ENCODE assay signal across 1 fruit fly cellular context in genomic region chr3L:12501249-12501648, dm6.
A peak's percentile ranks its signal among the peaks of the same experiment; 100 is the strongest.
TF ChIP-seq lines count a peak whose summit lies in the region.

TSS of gene CG10638 (minus strand) at chr3L:12501311.
TSS of gene CG10681 (plus strand) at chr3L:12501513.

TF ChIP-seq in whole organism, embryonic, 481 proteins besides CTCF, POLR2A, EP300 and RAD21 (continued from another document and continues in another):
- TF ChIP-seq bigmax (GFP tag; optimal IDR thresholded peaks at IDR 0.05; lab: Kevin White, UChicago) = no peak
- TF ChIP-seq otp (GFP tag; IDR thresholded peaks at IDR 0.05; lab: Robert Waterston, UW) = no peak
- TF ChIP-seq corto (GFP tag; optimal IDR thresholded peaks at IDR 0.05; lab: Kevin White, UChicago) = no peak
- TF ChIP-seq mld (GFP tag; IDR thresholded peaks at IDR 0.05; lab: Robert Waterston, UW; ENCODE audit: partially characterized antibody) = no peak
- TF ChIP-seq jumu (GFP tag; optimal IDR thresholded peaks at IDR 0.05; lab: Kevin White, UChicago) = no peak
- no peak for TF ChIP-seq CG14050 (GFP tag; IDR thresholded peaks at IDR 0.05; lab: Robert Waterston, UW)
- peak; percentile 28 for TF ChIP-seq NC2β (GFP tag; optimal IDR thresholded peaks at IDR 0.05; lab: Kevin White, UChicago)
- TF ChIP-seq tap (tag; optimal IDR thresholded peaks at IDR 0.05; lab: Kevin White, UChicago) = peak; percentile 28
- no peak for TF ChIP-seq Side (GFP tag; optimal IDR thresholded peaks at IDR 0.05; lab: Kevin White, UChicago)
- no peak for TF ChIP-seq CG15479 (GFP tag; optimal IDR thresholded peaks at IDR 0.05; lab: Kevin White, UChicago)
- no peak for TF ChIP-seq Poxn (GFP tag; IDR thresholded peaks at IDR 0.05; lab: Robert Waterston, UW)
- peak; percentile 61 for TF ChIP-seq CoRest (tag; optimal IDR thresholded peaks at IDR 0.05; lab: Kevin White, UChicago)
- no peak for TF ChIP-seq CG12219 (GFP tag; optimal IDR thresholded peaks at IDR 0.05; lab: Kevin White, UChicago)
- TF ChIP-seq CG3838 (GFP tag; optimal IDR thresholded peaks at IDR 0.05; lab: Kevin White, UChicago) = no peak
- TF ChIP-seq sd (tag; optimal IDR thresholded peaks at IDR 0.05; lab: Kevin White, UChicago) = no peak
- TF ChIP-seq CG3065 (GFP tag; optimal IDR thresholded peaks at IDR 0.05; lab: Kevin White, UChicago) = no peak
- TF ChIP-seq CG7928 (GFP tag; optimal IDR thresholded peaks at IDR 0.05; lab: Kevin White, UChicago) = peak; percentile 28
- TF ChIP-seq CG17385 (GFP tag; optimal IDR thresholded peaks at IDR 0.05; lab: Kevin White, UChicago) = peak; percentile 41
- peak; percentile 97 for TF ChIP-seq sqz (GFP tag; optimal IDR thresholded peaks at IDR 0.05; lab: Kevin White, UChicago)
- peak; percentile 53 for TF ChIP-seq CG32772 (GFP tag; IDR thresholded peaks at IDR 0.05; lab: Robert Waterston, UW)
- TF ChIP-seq ase (GFP tag; IDR thresholded peaks at IDR 0.05; lab: Robert Waterston, UW) = no peak
- peak; percentile 8 for TF ChIP-seq dmrt11E (tag; optimal IDR thresholded peaks at IDR 0.05; lab: Kevin White, UChicago)
- peak; percentile 37; the same call in 1 of the 2 replicates for TF ChIP-seq sob (GFP tag; IDR thresholded peaks at IDR 0.05; lab: Robert Waterston, UW)
- no peak for TF ChIP-seq eyg (GFP tag; optimal IDR thresholded peaks at IDR 0.05; lab: Kevin White, UChicago)
- TF ChIP-seq CG9609 (GFP tag; optimal IDR thresholded peaks at IDR 0.05; lab: Kevin White, UChicago) = no peak
- TF ChIP-seq CG8089 (GFP tag; optimal IDR thresholded peaks at IDR 0.05; lab: Kevin White, UChicago) = no peak
- TF ChIP-seq maf-S (GFP tag; optimal IDR thresholded peaks at IDR 0.05; lab: Kevin White, UChicago) = no peak
- no peak for TF ChIP-seq CG2129 (GFP tag; IDR thresholded peaks at IDR 0.05; lab: Robert Waterston, UW; ENCODE audit: partially characterized antibody)
- TF ChIP-seq sisA (GFP tag; IDR thresholded peaks at IDR 0.05; lab: Robert Waterston, UW) = no peak
- peak; percentile 24; the same call in 1 of the 2 replicates for TF ChIP-seq slbo (GFP tag; IDR thresholded peaks at IDR 0.05; lab: Robert Waterston, UW)
- TF ChIP-seq CG16813 (GFP tag; IDR thresholded peaks at IDR 0.05; lab: Robert Waterston, UW; ENCODE audit: partially characterized antibody) = no peak
- TF ChIP-seq Oli (tag; optimal IDR thresholded peaks at IDR 0.05; lab: Kevin White, UChicago) = no peak
- no peak for TF ChIP-seq Dip3 (GFP tag; optimal IDR thresholded peaks at IDR 0.05; lab: Kevin White, UChicago)
- no peak for TF ChIP-seq nerfin-2 (GFP tag; IDR thresholded peaks at IDR 0.05; lab: Robert Waterston, UW; ENCODE audit: partially characterized antibody)
- no peak for TF ChIP-seq crc (GFP tag; optimal IDR thresholded peaks at IDR 0.05; lab: Kevin White, UChicago)
- no peak for TF ChIP-seq ranshi (GFP tag; IDR thresholded peaks at IDR 0.05; lab: Robert Waterston, UW)
- TF ChIP-seq CG10979 (tag; optimal IDR thresholded peaks at IDR 0.05; lab: Kevin White, UChicago) = peak; percentile 12
- TF ChIP-seq dan (GFP tag; IDR thresholded peaks at IDR 0.05; lab: Robert Waterston, UW) = no peak
- TF ChIP-seq CG17802 (tag; optimal IDR thresholded peaks at IDR 0.05; lab: Kevin White, UChicago) = no peak
- TF ChIP-seq CrebB (tag; optimal IDR thresholded peaks at IDR 0.05; lab: Kevin White, UChicago) = peak; percentile 1
- no peak for TF ChIP-seq CG13123 (GFP tag; optimal IDR thresholded peaks at IDR 0.05; lab: Kevin White, UChicago)
- TF ChIP-seq pfk (GFP tag; optimal IDR thresholded peaks at IDR 0.05; lab: Kevin White, UChicago) = no peak
- TF ChIP-seq lilli (GFP tag; optimal IDR thresholded peaks at IDR 0.05; lab: Kevin White, UChicago) = peak; percentile 61
- no peak for TF ChIP-seq MESR4 (GFP tag; optimal IDR thresholded peaks at IDR 0.05; lab: Kevin White, UChicago)
- TF ChIP-seq CG33213 (GFP tag; optimal IDR thresholded peaks at IDR 0.05; lab: Kevin White, UChicago) = no peak
- no peak for TF ChIP-seq cato (GFP tag; optimal IDR thresholded peaks at IDR 0.05; lab: Kevin White, UChicago; ENCODE audit: borderline replicate concordance)
- TF ChIP-seq cwo (GFP tag; optimal IDR thresholded peaks at IDR 0.05; lab: Kevin White, UChicago) = no peak
- TF ChIP-seq fru (optimal IDR thresholded peaks at IDR 0.05; lab: Kevin White, UChicago) = no peak
- peak; percentile 18 for TF ChIP-seq CG13894 (tag; optimal IDR thresholded peaks at IDR 0.05; lab: Kevin White, UChicago)
- TF ChIP-seq CG18262 (tag; optimal IDR thresholded peaks at IDR 0.05; lab: Kevin White, UChicago) = peak; percentile 49
- peak; percentile 0 for TF ChIP-seq Hmx (GFP tag; optimal IDR thresholded peaks at IDR 0.05; lab: Kevin White, UChicago)
- no peak for TF ChIP-seq ci (GFP tag; IDR thresholded peaks at IDR 0.05; lab: Robert Waterston, UW)
- peak; percentile 39 for TF ChIP-seq CG15269 (tag; optimal IDR thresholded peaks at IDR 0.05; lab: Kevin White, UChicago)
- no peak for TF ChIP-seq knrl (GFP tag; IDR thresholded peaks at IDR 0.05; lab: Robert Waterston, UW; ENCODE audit: partially characterized antibody)
- TF ChIP-seq YL-1 (GFP tag; optimal IDR thresholded peaks at IDR 0.05; lab: Kevin White, UChicago) = peak; percentile 81
- TF ChIP-seq CG8924 (tag; optimal IDR thresholded peaks at IDR 0.05; lab: Kevin White, UChicago) = peak; percentile 49
- TF ChIP-seq Blimp-1 (GFP tag; optimal IDR thresholded peaks at IDR 0.05; lab: Kevin White, UChicago) = peak; percentile 41
- no peak for TF ChIP-seq odd (GFP tag; optimal IDR thresholded peaks at IDR 0.05; lab: Kevin White, UChicago)
- TF ChIP-seq mam (GFP tag; optimal IDR thresholded peaks at IDR 0.05; lab: Kevin White, UChicago) = no peak
- TF ChIP-seq CG4282 (GFP tag; optimal IDR thresholded peaks at IDR 0.05; lab: Kevin White, UChicago) = no peak
- TF ChIP-seq Abd-B (GFP tag; optimal IDR thresholded peaks at IDR 0.05; lab: Kevin White, UChicago) = no peak
- TF ChIP-seq Meics (GFP tag; optimal IDR thresholded peaks at IDR 0.05; lab: Kevin White, UChicago) = no peak
- TF ChIP-seq CG4404 (GFP tag; IDR thresholded peaks at IDR 0.05; lab: Robert Waterston, UW) = no peak
- TF ChIP-seq CG13624 (GFP tag; optimal IDR thresholded peaks at IDR 0.05; lab: Kevin White, UChicago) = peak; percentile 16
- no peak for TF ChIP-seq CG6683 (GFP tag; optimal IDR thresholded peaks at IDR 0.05; lab: Kevin White, UChicago)
- TF ChIP-seq ham (GFP tag; IDR thresholded peaks at IDR 0.05; lab: Robert Waterston, UW) = no peak
- TF ChIP-seq exex (tag; optimal IDR thresholded peaks at IDR 0.05; lab: Kevin White, UChicago) = peak; percentile 31
- peak; percentile 27 for TF ChIP-seq ind (GFP tag; optimal IDR thresholded peaks at IDR 0.05; lab: Kevin White, UChicago)
- peak; percentile 40 for TF ChIP-seq gsb-n (tag; optimal IDR thresholded peaks at IDR 0.05; lab: Kevin White, UChicago)
- peak; percentile 79 for TF ChIP-seq Med (GFP tag; lab: Kevin White, UChicago)
- peak; percentile 43 for TF ChIP-seq B-H2 (GFP tag; optimal IDR thresholded peaks at IDR 0.05; lab: Kevin White, UChicago)
- TF ChIP-seq Six4 (GFP tag; optimal IDR thresholded peaks at IDR 0.05; lab: Kevin White, UChicago) = no peak
- no peak for TF ChIP-seq crol (GFP tag; IDR thresholded peaks at IDR 0.05; lab: Robert Waterston, UW)
- TF ChIP-seq abd-A (tag; optimal IDR thresholded peaks at IDR 0.05; lab: Kevin White, UChicago) = no peak
- no peak for TF ChIP-seq Sry-δ (GFP tag; optimal IDR thresholded peaks at IDR 0.05; lab: Kevin White, UChicago)
- TF ChIP-seq Deaf1 (tag; optimal IDR thresholded peaks at IDR 0.05; lab: Kevin White, UChicago) = no peak
- no peak for TF ChIP-seq CG16815 (GFP tag; optimal IDR thresholded peaks at IDR 0.05; lab: Kevin White, UChicago)
- TF ChIP-seq Hr51 (GFP tag; optimal IDR thresholded peaks at IDR 0.05; lab: Kevin White, UChicago) = peak in 1 of 2 experiments; percentile 36
- no peak for TF ChIP-seq tll (GFP tag; optimal IDR thresholded peaks at IDR 0.05; lab: Kevin White, UChicago)
- no peak for TF ChIP-seq CG32767 (GFP tag; IDR thresholded peaks at IDR 0.05; lab: Robert Waterston, UW)
- TF ChIP-seq CG11456 (GFP tag; IDR thresholded peaks at IDR 0.05; lab: Robert Waterston, UW) = no peak
- TF ChIP-seq Dip2 (GFP tag; IDR thresholded peaks at IDR 0.05; lab: Robert Waterston, UW) = no peak
- no peak for TF ChIP-seq D (optimal IDR thresholded peaks at IDR 0.05; lab: Kevin White, UChicago)
- TF ChIP-seq D (GFP tag; optimal IDR thresholded peaks at IDR 0.05; lab: Kevin White, UChicago) = no peak
- TF ChIP-seq Dbx (GFP tag; IDR thresholded peaks at IDR 0.05; lab: Robert Waterston, UW) = no peak
- peak; percentile 8 for TF ChIP-seq zen (tag; optimal IDR thresholded peaks at IDR 0.05; lab: Kevin White, UChicago)
- TF ChIP-seq lmd (GFP tag; IDR thresholded peaks at IDR 0.05; lab: Robert Waterston, UW) = no peak
- no peak for TF ChIP-seq Kr (GFP tag; optimal IDR thresholded peaks at IDR 0.05; lab: Kevin White, UChicago)
- peak; percentile 55; the same call in 1 of the 3 replicates for TF ChIP-seq CG34422 (GFP tag; IDR thresholded peaks at IDR 0.05; lab: Robert Waterston, UW)
- TF ChIP-seq CG7556 (GFP tag; optimal IDR thresholded peaks at IDR 0.05; lab: Kevin White, UChicago) = peak; percentile 17
- TF ChIP-seq Hr3 (GFP tag; optimal IDR thresholded peaks at IDR 0.05; lab: Kevin White, UChicago) = peak; percentile 22
- peak; percentile 14 for TF ChIP-seq CG1602 (GFP tag; optimal IDR thresholded peaks at IDR 0.05; lab: Kevin White, UChicago)
- TF ChIP-seq pita (GFP tag; optimal IDR thresholded peaks at IDR 0.05; lab: Kevin White, UChicago) = no peak
- TF ChIP-seq CG9437 (GFP tag; optimal IDR thresholded peaks at IDR 0.05; lab: Kevin White, UChicago) = no peak
- TF ChIP-seq sug (tag; optimal IDR thresholded peaks at IDR 0.05; lab: Kevin White, UChicago) = peak; percentile 40
- no peak for TF ChIP-seq CG6791 (GFP tag; IDR thresholded peaks at IDR 0.05; lab: Robert Waterston, UW; ENCODE audit: partially characterized antibody)
- TF ChIP-seq BEAF-32 (GFP tag; optimal IDR thresholded peaks at IDR 0.05; lab: Kevin White, UChicago) = peak; percentile 29
- TF ChIP-seq ac (GFP tag; optimal IDR thresholded peaks at IDR 0.05; lab: Kevin White, UChicago) = no peak
- TF ChIP-seq CG4360 (GFP tag; IDR thresholded peaks at IDR 0.05; lab: Robert Waterston, UW) = no peak
- no peak for TF ChIP-seq CG1529 (GFP tag; optimal IDR thresholded peaks at IDR 0.05; lab: Kevin White, UChicago)
- no peak for TF ChIP-seq CG10274 (GFP tag; optimal IDR thresholded peaks at IDR 0.05; lab: Kevin White, UChicago)
- peak; percentile 24 for TF ChIP-seq Asciz (GFP tag; optimal IDR thresholded peaks at IDR 0.05; lab: Kevin White, UChicago)
- no peak for TF ChIP-seq Bgb (GFP tag; IDR thresholded peaks at IDR 0.05; lab: Robert Waterston, UW; ENCODE audit: partially characterized antibody)
- peak; percentile 98 for TF ChIP-seq CG10267 (tag; optimal IDR thresholded peaks at IDR 0.05; lab: Kevin White, UChicago)
- no peak for TF ChIP-seq gce (GFP tag; IDR thresholded peaks at IDR 0.05; lab: Robert Waterston, UW)
- no peak for TF ChIP-seq CG33557 (GFP tag; optimal IDR thresholded peaks at IDR 0.05; lab: Kevin White, UChicago)
- TF ChIP-seq dimm (GFP tag; IDR thresholded peaks at IDR 0.05; lab: Robert Waterston, UW) = no peak
- no peak for TF ChIP-seq her (GFP tag; optimal IDR thresholded peaks at IDR 0.05; lab: Kevin White, UChicago)
- no peak for TF ChIP-seq danr (GFP tag; IDR thresholded peaks at IDR 0.05; lab: Robert Waterston, UW)
- TF ChIP-seq pros (GFP tag; optimal IDR thresholded peaks at IDR 0.05; lab: Kevin White, UChicago) = no peak
- no peak for TF ChIP-seq klu (GFP tag; IDR thresholded peaks at IDR 0.05; lab: Robert Waterston, UW)
- no peak for TF ChIP-seq HmgD (GFP tag; optimal IDR thresholded peaks at IDR 0.05; lab: Kevin White, UChicago)
- TF ChIP-seq CG7786 (GFP tag; optimal IDR thresholded peaks at IDR 0.05; lab: Kevin White, UChicago) = no peak
- TF ChIP-seq org-1 (GFP tag; optimal IDR thresholded peaks at IDR 0.05; lab: Kevin White, UChicago) = no peak
- TF ChIP-seq hb (GFP tag; IDR thresholded peaks at IDR 0.05; lab: Robert Waterston, UW; ENCODE audit: partially characterized antibody) = no peak
- TF ChIP-seq Bdp1 (GFP tag; optimal IDR thresholded peaks at IDR 0.05; lab: Kevin White, UChicago) = no peak
- TF ChIP-seq Atf-2 (GFP tag; optimal IDR thresholded peaks at IDR 0.05; lab: Kevin White, UChicago) = no peak
- TF ChIP-seq usp (GFP tag; optimal IDR thresholded peaks at IDR 0.05; lab: Kevin White, UChicago) = no peak
- TF ChIP-seq CG8765 (GFP tag; IDR thresholded peaks at IDR 0.05; lab: Robert Waterston, UW) = no peak
- TF ChIP-seq Usf (GFP tag; optimal IDR thresholded peaks at IDR 0.05; lab: Kevin White, UChicago) = no peak
- no peak for TF ChIP-seq HLH4C (GFP tag; IDR thresholded peaks at IDR 0.05; lab: Robert Waterston, UW; ENCODE audit: partially characterized antibody)
- no peak for TF ChIP-seq z (GFP tag; IDR thresholded peaks at IDR 0.05; lab: Robert Waterston, UW)
- no peak for TF ChIP-seq run (tag; optimal IDR thresholded peaks at IDR 0.05; lab: Kevin White, UChicago)
- TF ChIP-seq nom (GFP tag; optimal IDR thresholded peaks at IDR 0.05; lab: Kevin White, UChicago) = peak; percentile 30
- peak; percentile 15 for TF ChIP-seq lab (GFP tag; optimal IDR thresholded peaks at IDR 0.05; lab: Kevin White, UChicago)
- no peak for TF ChIP-seq Nf-YA (GFP tag; IDR thresholded peaks at IDR 0.05; lab: Robert Waterston, UW)
- peak; percentile 43 for TF ChIP-seq Spps (tag; optimal IDR thresholded peaks at IDR 0.05; lab: Kevin White, UChicago)
- no peak for TF ChIP-seq sim (GFP tag; IDR thresholded peaks at IDR 0.05; lab: Robert Waterston, UW)
- peak; percentile 65 for TF ChIP-seq PHDP (tag; optimal IDR thresholded peaks at IDR 0.05; lab: Kevin White, UChicago)
- no peak for TF ChIP-seq CG6689 (GFP tag; IDR thresholded peaks at IDR 0.05; lab: Robert Waterston, UW)
- TF ChIP-seq chinmo (GFP tag; IDR thresholded peaks at IDR 0.05; lab: Robert Waterston, UW; ENCODE audit: partially characterized antibody) = no peak
- no peak for TF ChIP-seq ato (GFP tag; IDR thresholded peaks at IDR 0.05; lab: Robert Waterston, UW; ENCODE audit: partially characterized antibody)
- TF ChIP-seq CG4707 (GFP tag; optimal IDR thresholded peaks at IDR 0.05; lab: Kevin White, UChicago) = no peak
- TF ChIP-seq hkb (optimal IDR thresholded peaks at IDR 0.05; lab: Kevin White, UChicago) = no peak
- TF ChIP-seq hkb (GFP tag; IDR thresholded peaks at IDR 0.05; lab: Robert Waterston, UW) = peak; percentile 44; the same call in 1 of the 2 replicates
- peak; percentile 79 for TF ChIP-seq CG12391 (tag; optimal IDR thresholded peaks at IDR 0.05; lab: Kevin White, UChicago)
- no peak for TF ChIP-seq br (optimal IDR thresholded peaks at IDR 0.05; lab: Kevin White, UChicago)
